Fruit fly (Drosophila melanogaster) Kc167 (cell line): Measurements from ENCODE around the gene zld.

Experiments
- Myc ChIP-seq: fragments of >200 bp; optimal IDR thresholded peaks from 2 replicates; lab custom pipeline; 2017; ENCODE audit warnings: missing external identifiers
- Sin3A ChIP-seq: fragments of >200 bp; optimal IDR thresholded peaks from 2 replicates; lab custom pipeline; 2018; ENCODE audit warnings: missing external identifiers
- h ChIP-seq: fragments of >200 bp; optimal IDR thresholded peaks from 3 replicates; lab custom pipeline; 2018; ENCODE audit warnings: missing external identifiers
- insv ChIP-seq: fragments of >200 bp; optimal IDR thresholded peaks from 3 replicates; lab custom pipeline; 2018; ENCODE audit warnings: missing external identifiers
- psq ChIP-seq: fragments of >200 bp; optimal IDR thresholded peaks from 2 replicates; lab custom pipeline; 2017; ENCODE audit warnings: missing external identifiers
- ttk ChIP-seq: sonication (Bioruptor generic); optimal IDR thresholded peaks from 2 replicates; lab custom pipeline; 2017; ENCODE audit warnings: missing external identifiers

zld gene

dm6 chrX:19745908-19746604, 37.3 kb downstream of the zld start, which contains the start of gene parvin:
TSS of gene parvin (plus strand) at chrX:19746041.
- no peak for TF ChIP-seq Myc (lab: Kevin White, UChicago)
- TF ChIP-seq insv (lab: Kevin White, UChicago), result no peak
- TF ChIP-seq psq, result no peak
- no peak for TF ChIP-seq Sin3A (lab: Kevin White, UChicago)
- TF ChIP-seq ttk (lab: Kevin White, UChicago), result no peak
- no peak for TF ChIP-seq h (lab: Kevin White, UChicago)

- no peak for TF ChIP-seq Sin3A (lab: Kevin White, UChicago)
- TF ChIP-seq psq, result no peak
- no peak for TF ChIP-seq ttk (lab: Kevin White, UChicago)
- no peak for TF ChIP-seq Myc (lab: Kevin White, UChicago)
- TF ChIP-seq h (lab: Kevin White, UChicago), result no peak
- no peak for TF ChIP-seq insv (lab: Kevin White, UChicago)
Measured at dm6 chrX:19744003-19744488, 39.3 kb downstream of the zld start, which contains the start of the genes CG18809, COX6B, CG33932 and Rpp20. TSS of gene CG18809 (minus strand) at chrX:19744335. TSS of gene COX6B (minus strand) at chrX:19744335. TSS of gene CG33932 (plus strand) at chrX:19744431. TSS of gene Rpp20 (plus strand) at chrX:19744431.

dm6 chrX:19737872-19738271, 45.5 kb downstream of the zld start:
- TF ChIP-seq h (lab: Kevin White, UChicago) (no peak), insv (lab: Kevin White, UChicago) (no peak), Sin3A (lab: Kevin White, UChicago) (no peak), psq (no peak), ttk (lab: Kevin White, UChicago) (no peak), Myc (lab: Kevin White, UChicago) (no peak)

dm6 chrX:19735270-19735669, 48.1 kb downstream of the zld start, which contains the start of gene CG14234:
TSS of gene CG14234 (plus strand) at chrX:19735570.
- TF ChIP-seq Sin3A (lab: Kevin White, UChicago) (no peak), insv (lab: Kevin White, UChicago) (no peak), h (lab: Kevin White, UChicago) (no peak), ttk (lab: Kevin White, UChicago) (no peak), Myc (lab: Kevin White, UChicago) (no peak), psq (no peak)

dm6 chrX:19730844-19731243, 52.5 kb downstream of the zld start, which contains the start of gene AP-1-2beta:
TSS of gene AP-1-2beta (plus strand) at chrX:19731004.
- TF ChIP-seq insv (lab: Kevin White, UChicago) (no peak), h (lab: Kevin White, UChicago) (no peak), Sin3A (lab: Kevin White, UChicago) (no peak), Myc (lab: Kevin White, UChicago) (no peak), psq (no peak), ttk (lab: Kevin White, UChicago) (no peak)

dm6 chrX:19717988-19718973, 65.1 kb downstream of the zld start, which contains the start of gene CG12531:
TSS of gene CG12531 (plus strand) at chrX:19718923.
- no peak for TF ChIP-seq h (lab: Kevin White, UChicago)
- no peak for TF ChIP-seq insv (lab: Kevin White, UChicago)
- TF ChIP-seq psq, result no peak
- TF ChIP-seq Sin3A (lab: Kevin White, UChicago), result no peak
- no peak for TF ChIP-seq Myc (lab: Kevin White, UChicago)
- TF ChIP-seq ttk (lab: Kevin White, UChicago), result no peak

- TF ChIP-seq ttk (lab: Kevin White, UChicago) (no peak), psq (no peak), Myc (lab: Kevin White, UChicago) (no peak), Sin3A (lab: Kevin White, UChicago) (no peak), h (lab: Kevin White, UChicago) (no peak), insv (lab: Kevin White, UChicago) (no peak)
Measured at dm6 chrX:19717041-19717440, 66.3 kb downstream of the zld start.
